Fruit fly (Drosophila melanogaster) S2 (cell line): Measurements from ENCODE around the gene CG2113.

ENCODE experiments used
- CG8478 ChIP-seq: fragments of >200 bp; optimal IDR thresholded peaks from 2 replicates; lab custom pipeline; 2018
- CTCF ChIP-seq, 2 experiments: fragments of >200 bp; optimal IDR thresholded peaks; 2 replicates each; lab custom pipeline; 2018

dm6 chr3L:3034779-3035643 is 40.0 kb downstream of the CG2113 start, which contains the start of gene CG2162:
- TF ChIP-seq CG8478 (lab: Kevin White, UChicago) = no peak
- TF ChIP-seq CTCF (optimal IDR thresholded peaks at IDR 0.05; lab: Kevin White, UChicago) = no peak
